Worm (Caenorhabditis elegans) whole organism, L4 larva: ENCODE data around the gene Y39A1A.10.

Experiments
- F37D6.2 ChIP-seq: sonication (generic microtip); optimal IDR thresholded peaks from 2 replicates; lab custom pipeline; 2016; ENCODE audit warnings: mild to moderate bottlenecking, missing genetic modification characterization, missing compliant biosample characterization
- ZK546.5 ChIP-seq, 2 experiments: sonication (generic microtip); optimal IDR thresholded peaks; 2 replicates each; lab custom pipeline; 2017; ENCODE audit warnings: missing biosample characterization in 2 of 2, missing genetic modification characterization in 2 of 2
- ceh-28 ChIP-seq: fragments of 150-350 bp; optimal IDR thresholded peaks from 2 replicates; lab custom pipeline; 2014; ENCODE audit warnings: missing biosample characterization, missing genetic modification reagents, missing genetic modification characterization
- cey-2 ChIP-seq: sonication (generic microtip); optimal IDR thresholded peaks from 3 replicates; lab custom pipeline; 2017; ENCODE audit warnings: missing genetic modification characterization, mild to moderate bottlenecking, missing compliant biosample characterization, antibody characterized with exemption, borderline replicate concordance; ENCODE audit not compliant: insufficient read depth
- daf-19 ChIP-seq: fragments of 200-800 bp; sonication (Bioruptor generic); conservative IDR thresholded peaks from 2 replicates; pipeline ENCODE4 v1.3.6; 2022; ENCODE audit warnings: missing genetic modification characterization, missing compliant biosample characterization
- lin-13 ChIP-seq: fragments of 150-350 bp; optimal IDR thresholded peaks from 2 replicates; lab custom pipeline; 2014; ENCODE audit warnings: missing biosample characterization, missing genetic modification reagents, missing genetic modification characterization

Y39A1A.10 gene

ce11 chrIII:10678971-10679370 is 46.4 kb downstream of the Y39A1A.10 start, which contains the start of gene Y39A1A.16:
TSS of gene Y39A1A.16 (plus strand) at chrIII:10679271.
- TF ChIP-seq cey-2 (tag; lab: Kevin White, UChicago) (no peak), lin-13 (GFP tag; lab: Kevin White, UChicago) (no peak), ZK546.5 (tag; optimal IDR thresholded peaks at IDR 0.05; lab: Kevin White, UChicago) (no peak), ceh-28 (tag; lab: Kevin White, UChicago) (no peak), F37D6.2 (no peak), daf-19 (GFP tag; lab: Robert Waterston, UW) (no peak)
